Fruit fly (Drosophila melanogaster): Measurements from ENCODE around the gene CG5986.

- TF ChIP-seq cnc (optimal IDR thresholded peaks at IDR 0.05) (no peak), Mnt (GFP tag; optimal IDR thresholded peaks at IDR 0.05) (no peak), CG33017 (tag; optimal IDR thresholded peaks at IDR 0.05) (no peak), pad (GFP tag; optimal IDR thresholded peaks at IDR 0.05) (no peak)
These were observed 26.1 kb downstream of the CG5986 start for dm6 chr3R:24073703-24074102.

Data from whole organism, adult.